Worm (Caenorhabditis elegans) whole organism, late embryonic: Measurements from ENCODE around the gene hal-3.

Experiments used
- ama-1 ChIP-seq: fragments of 150-350 bp; optimal IDR thresholded peaks from 2 replicates; lab custom pipeline; 2014
- ceh-34 ChIP-seq: sonication (generic microtip); optimal IDR thresholded peaks from 2 replicates; lab custom pipeline; 2016; ENCODE audit warnings: mild to moderate bottlenecking, missing genetic modification characterization, missing compliant biosample characterization
- dmd-4 ChIP-seq: sonication (generic microtip); optimal IDR thresholded peaks from 2 replicates; lab custom pipeline; 2016; ENCODE audit warnings: borderline replicate concordance, missing genetic modification characterization, missing compliant biosample characterization
- hlh-15 ChIP-seq: sonication (generic microtip); optimal IDR thresholded peaks from 2 replicates; lab custom pipeline; 2016; ENCODE audit warnings: missing genetic modification characterization, missing compliant biosample characterization
- sox-2 ChIP-seq: fragments of 200-800 bp; sonication (Bioruptor generic); IDR thresholded peaks from 2 replicates; pipeline ENCODE4 v1.3.6; 2022; ENCODE audit warnings: missing genetic modification reagents, missing genetic modification characterization, missing compliant biosample characterization
- ttx-3 ChIP-seq: sonication (generic microtip); optimal IDR thresholded peaks from 2 replicates; lab custom pipeline; 2016; ENCODE audit warnings: missing genetic modification reagents, missing genetic modification characterization, missing compliant biosample characterization

- TF ChIP-seq ttx-3 (tag; lab: Kevin White, UChicago), result no peak
- TF ChIP-seq ceh-34 (tag; lab: Kevin White, UChicago), result no peak
- no peak for TF ChIP-seq dmd-4
- no peak for TF ChIP-seq ama-1 (lab: Kevin White, UChicago)
- no peak for TF ChIP-seq hlh-15 (tag; lab: Kevin White, UChicago)
- no peak for TF ChIP-seq sox-2 (GFP tag; lab: Robert Waterston, UW)
These were observed 7.6 kb downstream of the hal-3 start, which contains the start of gene pap-2 for ce11 chrII:9609296-9609695.
